Fruit fly (Drosophila melanogaster) whole organism, embryonic: ENCODE results near the gene IntS14.
A peak's percentile ranks its signal among the peaks of the same experiment; 100 is the strongest.

ENCODE experiments used
- Ada2b ChIP-seq: fragments of 200-800 bp; sonication (Bioruptor generic); IDR thresholded peaks from 2 replicates; pipeline ENCODE4 v1.3.6; 2022; ENCODE audit warnings: missing biosample characterization, missing genetic modification characterization
- CG10462 ChIP-seq: fragments of 200-800 bp; sonication (Bioruptor generic); optimal IDR thresholded peaks from 2 replicates; lab custom pipeline; 2016; ENCODE audit warnings: missing biosample characterization, missing genetic modification characterization
- CG11696 ChIP-seq: fragments of 200-800 bp; sonication (Bioruptor generic); IDR thresholded peaks from 2 replicates; pipeline ENCODE4 v1.3.6; 2022; ENCODE audit warnings: missing biosample characterization, missing genetic modification characterization
- CG11723 ChIP-seq: fragments of 200-800 bp; sonication (Bioruptor generic); optimal IDR thresholded peaks from 2 replicates; lab custom pipeline; 2017; ENCODE audit warnings: missing biosample characterization, mild to moderate bottlenecking, missing genetic modification characterization
- CG13287 ChIP-seq: fragments of 200-800 bp; sonication (Bioruptor generic); IDR thresholded peaks from 2 replicates; pipeline ENCODE4 v1.3.6; 2022; ENCODE audit warnings: missing biosample characterization, missing genetic modification characterization; ENCODE audit not compliant: partially characterized antibody
- CG13296 ChIP-seq: fragments of 200-800 bp; sonication (Bioruptor generic); optimal IDR thresholded peaks from 3 replicates; lab custom pipeline; 2018; ENCODE audit warnings: missing biosample characterization, mild to moderate bottlenecking, missing genetic modification characterization
- CG1603 ChIP-seq: fragments of 200-800 bp; sonication (Bioruptor generic); optimal IDR thresholded peaks from 2 replicates; lab custom pipeline; 2019; ENCODE audit warnings: missing biosample characterization, mild to moderate bottlenecking, missing genetic modification characterization, moderate library complexity
- CG17328 ChIP-seq: fragments of 200-800 bp; sonication (Bioruptor generic); IDR thresholded peaks from 2 replicates; pipeline ENCODE4 v1.3.6; 2022; ENCODE audit warnings: missing biosample characterization, missing genetic modification characterization
- CG18476 ChIP-seq: fragments of 200-800 bp; sonication (Bioruptor generic); optimal IDR thresholded peaks from 2 replicates; lab custom pipeline; 2016; ENCODE audit warnings: missing biosample characterization, mild to moderate bottlenecking, missing genetic modification characterization
- CG18599 ChIP-seq: fragments of 200-800 bp; sonication (Bioruptor generic); optimal IDR thresholded peaks from 3 replicates; lab custom pipeline; 2017; ENCODE audit warnings: missing biosample characterization, missing genetic modification characterization, mild to moderate bottlenecking, moderate library complexity, missing genetic modification reagents
- CG18619 ChIP-seq: fragments of 200-800 bp; sonication (Bioruptor generic); optimal IDR thresholded peaks from 3 replicates; lab custom pipeline; 2017; ENCODE audit warnings: missing biosample characterization, mild to moderate bottlenecking, missing genetic modification characterization
- CG3281 ChIP-seq: fragments of 200-800 bp; sonication (Bioruptor generic); optimal IDR thresholded peaks from 3 replicates; lab custom pipeline; 2017; ENCODE audit warnings: missing biosample characterization, mild to moderate bottlenecking, missing genetic modification characterization
- CG3847 ChIP-seq: fragments of 200-800 bp; sonication (Bioruptor generic); IDR thresholded peaks from 2 replicates; pipeline ENCODE4 v1.3.6; 2022; ENCODE audit warnings: missing biosample characterization, missing genetic modification characterization
- CG3995 ChIP-seq: fragments of 200-800 bp; sonication (Bioruptor generic); optimal IDR thresholded peaks from 3 replicates; lab custom pipeline; 2016; ENCODE audit warnings: missing biosample characterization, missing genetic modification characterization
- CG4617 ChIP-seq: fragments of 200-800 bp; sonication (Bioruptor generic); optimal IDR thresholded peaks from 3 replicates; lab custom pipeline; 2016; ENCODE audit warnings: missing biosample characterization, missing genetic modification characterization, borderline replicate concordance
- CG6272 ChIP-seq: fragments of 200-800 bp; sonication (Bioruptor generic); IDR thresholded peaks from 2 replicates; pipeline ENCODE4 v1.3.6; 2022; ENCODE audit warnings: missing biosample characterization, missing genetic modification characterization
- CG6791 ChIP-seq: fragments of 200-800 bp; sonication (Bioruptor generic); IDR thresholded peaks from 3 replicates; pipeline ENCODE4 v1.3.6; 2022; ENCODE audit warnings: missing biosample characterization, missing genetic modification characterization; ENCODE audit not compliant: partially characterized antibody
- CG6813 ChIP-seq: fragments of 200-800 bp; sonication (Bioruptor generic); optimal IDR thresholded peaks from 2 replicates; lab custom pipeline; 2017; ENCODE audit warnings: missing biosample characterization, missing genetic modification characterization, mild to moderate bottlenecking, moderate library complexity, missing genetic modification reagents
- CG9215 ChIP-seq: fragments of 200-800 bp; sonication (Bioruptor generic); IDR thresholded peaks from 2 replicates; pipeline ENCODE4 v1.3.6; 2022; ENCODE audit warnings: missing biosample characterization, missing genetic modification characterization
- Eip74EF ChIP-seq, 2 experiments: fragments of 200-800 bp in 1 of 2; fragments of >200 bp in 1 of 2; sonication (Bioruptor generic) in 1 of 2; optimal IDR thresholded peaks; 2 replicates each; lab custom pipeline; 2017 to 2019; ENCODE audit warnings: missing biosample characterization in 2 of 2, missing genetic modification characterization in 2 of 2, mild to moderate bottlenecking in 1 of 2, moderate library complexity in 1 of 2
- Gsc ChIP-seq: fragments of 200-800 bp; sonication (Bioruptor generic); IDR thresholded peaks from 2 replicates; pipeline ENCODE4 v1.3.6; 2022; ENCODE audit warnings: missing biosample characterization, missing genetic modification characterization
- Mrtf ChIP-seq: fragments of 200-800 bp; sonication (Bioruptor generic); IDR thresholded peaks from 3 replicates; pipeline ENCODE4 v1.3.6; 2022; ENCODE audit warnings: missing biosample characterization, missing genetic modification characterization
- NFAT ChIP-seq: fragments of 200-800 bp; sonication (Bioruptor generic); IDR thresholded peaks from 2 replicates; pipeline ENCODE4 v1.3.6; 2022; ENCODE audit warnings: missing biosample characterization, missing genetic modification characterization
- Neu2 ChIP-seq: fragments of 200-800 bp; sonication (Bioruptor generic); optimal IDR thresholded peaks from 3 replicates; lab custom pipeline; 2016; ENCODE audit warnings: missing biosample characterization, missing genetic modification characterization, borderline replicate concordance
- Optix ChIP-seq: fragments of 200-800 bp; sonication (Bioruptor generic); IDR thresholded peaks from 3 replicates; pipeline ENCODE4 v1.3.6; 2022; ENCODE audit warnings: missing biosample characterization, missing genetic modification characterization
- Sin3A ChIP-seq: fragments of >200 bp; optimal IDR thresholded peaks from 2 replicates; lab custom pipeline; 2018
- Sry-δ ChIP-seq: fragments of 200-800 bp; sonication (Bioruptor generic); optimal IDR thresholded peaks from 2 replicates; lab custom pipeline; 2016; ENCODE audit warnings: missing biosample characterization, missing genetic modification characterization
- Ssrp ChIP-seq: fragments of 200-800 bp; sonication (Bioruptor generic); optimal IDR thresholded peaks from 2 replicates; lab custom pipeline; 2018; ENCODE audit warnings: missing biosample characterization, mild to moderate bottlenecking, missing genetic modification characterization, moderate library complexity
- Vsx1 ChIP-seq: fragments of 200-800 bp; sonication (Bioruptor generic); optimal IDR thresholded peaks from 2 replicates; lab custom pipeline; 2017; ENCODE audit warnings: missing biosample characterization, mild to moderate bottlenecking, missing genetic modification characterization, missing genetic modification reagents
- ara ChIP-seq: fragments of 200-800 bp; sonication (Bioruptor generic); IDR thresholded peaks from 2 replicates; pipeline ENCODE4 v1.3.6; 2022; ENCODE audit warnings: missing biosample characterization, missing genetic modification characterization
- cas ChIP-seq: fragments of 200-800 bp; sonication (Bioruptor generic); IDR thresholded peaks from 2 replicates; pipeline ENCODE4 v1.3.6; 2022; ENCODE audit warnings: missing biosample characterization, missing genetic modification characterization
- chm ChIP-seq: fragments of 200-800 bp; sonication (Bioruptor generic); IDR thresholded peaks from 2 replicates; pipeline ENCODE4 v1.3.6; 2022; ENCODE audit warnings: missing biosample characterization, missing genetic modification characterization
- dmrt99B ChIP-seq: fragments of 200-800 bp; sonication (Bioruptor generic); optimal IDR thresholded peaks from 2 replicates; lab custom pipeline; 2018; ENCODE audit warnings: missing biosample characterization, mild to moderate bottlenecking, missing genetic modification characterization, moderate library complexity
- esg ChIP-seq: fragments of 200-800 bp; sonication (Bioruptor generic); conservative IDR thresholded peaks from 2 replicates; pipeline ENCODE4 v1.3.6; 2022; ENCODE audit warnings: missing biosample characterization, missing genetic modification characterization
- ewg ChIP-seq: fragments of 200-800 bp; sonication (Bioruptor generic); optimal IDR thresholded peaks from 3 replicates; lab custom pipeline; 2017; ENCODE audit warnings: mild to moderate bottlenecking, missing biosample characterization, missing genetic modification reagents, missing genetic modification characterization
- exex ChIP-seq: fragments of 200-800 bp; sonication (Bioruptor generic); optimal IDR thresholded peaks from 4 replicates; lab custom pipeline; 2018; ENCODE audit warnings: missing biosample characterization, mild to moderate bottlenecking, missing genetic modification characterization, moderate library complexity
- fru ChIP-seq: fragments of >200 bp; optimal IDR thresholded peaks from 2 replicates; lab custom pipeline; 2017
- gro ChIP-seq: fragments of 200-800 bp; sonication (Bioruptor generic); optimal IDR thresholded peaks from 2 replicates; lab custom pipeline; 2016; ENCODE audit warnings: missing biosample characterization, missing genetic modification characterization
- klu ChIP-seq: fragments of 200-800 bp; sonication (Bioruptor generic); IDR thresholded peaks from 2 replicates; pipeline ENCODE4 v1.3.6; 2022; ENCODE audit warnings: missing biosample characterization, missing genetic modification characterization
- luna ChIP-seq: fragments of 200-800 bp; sonication (Bioruptor generic); optimal IDR thresholded peaks from 2 replicates; lab custom pipeline; 2016; ENCODE audit warnings: missing biosample characterization, missing genetic modification characterization
- mld ChIP-seq: fragments of 200-800 bp; sonication (Bioruptor generic); IDR thresholded peaks from 3 replicates; pipeline ENCODE4 v1.3.6; 2022; ENCODE audit warnings: missing biosample characterization, missing genetic modification characterization; ENCODE audit not compliant: partially characterized antibody
- nerfin-1 ChIP-seq: fragments of 200-800 bp; sonication (Bioruptor generic); optimal IDR thresholded peaks from 3 replicates; lab custom pipeline; 2019; ENCODE audit warnings: missing biosample characterization, mild to moderate bottlenecking, missing genetic modification characterization, moderate library complexity
- pnt ChIP-seq: fragments of 200-800 bp; sonication (Bioruptor generic); optimal IDR thresholded peaks from 3 replicates; lab custom pipeline; 2016; ENCODE audit warnings: missing biosample characterization, missing genetic modification characterization
- pum ChIP-seq: fragments of 200-800 bp; sonication (Bioruptor generic); optimal IDR thresholded peaks from 2 replicates; lab custom pipeline; 2016; ENCODE audit warnings: missing biosample characterization, missing genetic modification characterization
- run ChIP-seq: fragments of 200-800 bp; sonication (Bioruptor generic); optimal IDR thresholded peaks from 3 replicates; lab custom pipeline; 2018; ENCODE audit warnings: missing biosample characterization, mild to moderate bottlenecking, missing genetic modification characterization
- salm ChIP-seq: fragments of 200-800 bp; sonication (Bioruptor generic); optimal IDR thresholded peaks from 2 replicates; lab custom pipeline; 2018; ENCODE audit warnings: missing biosample characterization, mild to moderate bottlenecking, missing genetic modification characterization
- scrt ChIP-seq: fragments of 200-800 bp; sonication (Bioruptor generic); optimal IDR thresholded peaks from 2 replicates; lab custom pipeline; 2018; ENCODE audit warnings: missing biosample characterization, mild to moderate bottlenecking, missing genetic modification characterization, moderate library complexity
- so ChIP-seq: fragments of 200-800 bp; sonication (Bioruptor generic); IDR thresholded peaks from 3 replicates; pipeline ENCODE4 v1.3.6; 2022; ENCODE audit warnings: missing biosample characterization, missing genetic modification characterization
- sr ChIP-seq: fragments of 200-800 bp; sonication (Bioruptor generic); IDR thresholded peaks from 3 replicates; pipeline ENCODE4 v1.3.6; 2022; ENCODE audit warnings: missing biosample characterization, missing genetic modification characterization
- tap ChIP-seq: fragments of 200-800 bp; optimal IDR thresholded peaks from 3 replicates; lab custom pipeline; 2019; ENCODE audit warnings: missing biosample characterization, mild to moderate bottlenecking, missing genetic modification characterization, moderate library complexity
- yki ChIP-seq: fragments of >200 bp; optimal IDR thresholded peaks from 3 replicates; lab custom pipeline; 2018
- zfh1 ChIP-seq: fragments of 200-800 bp; sonication (Bioruptor generic); IDR thresholded peaks from 3 replicates; pipeline ENCODE4 v1.3.6; 2022; ENCODE audit warnings: missing biosample characterization, missing genetic modification characterization

IntS14 gene

DNA sequence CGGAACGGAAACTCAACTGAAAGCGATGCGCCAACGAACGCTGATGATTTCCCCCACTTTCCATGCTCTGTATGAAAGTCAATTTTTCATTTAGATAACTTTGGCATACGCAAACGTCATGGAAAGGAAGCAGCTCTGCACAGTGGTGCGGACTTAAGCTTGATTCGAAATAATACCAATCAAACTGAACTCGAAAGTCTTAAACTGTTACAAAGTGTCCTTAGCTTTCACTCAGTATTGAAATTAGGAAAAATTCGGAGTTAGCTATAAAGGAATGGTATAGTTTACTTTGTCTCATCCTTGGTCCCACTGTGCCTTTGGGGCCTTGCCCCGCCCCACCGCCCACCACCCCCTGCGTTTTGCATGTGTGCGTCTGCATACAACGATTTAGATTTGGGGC is 43.2 kb downstream of the IntS14 start (continued):
- TF ChIP-seq gro (GFP tag; lab: Kevin White, UChicago) (no peak), CG6813 (GFP tag; lab: Kevin White, UChicago) (no peak), CG13287 (no peak), Ada2b (GFP tag; lab: Robert Waterston, UW) (peak; percentile 78), Ssrp (tag; lab: Kevin White, UChicago) (no peak), CG9215 (GFP tag; lab: Robert Waterston, UW) (peak; percentile 55), CG1603 (peak; percentile 73), run (no peak), Sin3A (lab: Kevin White, UChicago) (no peak), Eip74EF (GFP tag; optimal IDR thresholded peaks at IDR 0.05; lab: Kevin White, UChicago) (no peak), CG10462 (no peak), luna (GFP tag; lab: Kevin White, UChicago) (no peak), salm (tag; lab: Kevin White, UChicago) (no peak), chm (GFP tag; lab: Robert Waterston, UW) (no peak), CG13296 (GFP tag; lab: Kevin White, UChicago) (no peak), sr (no peak), nerfin-1 (tag; lab: Kevin White, UChicago) (no peak), mld (GFP tag; lab: Robert Waterston, UW) (no peak), dmrt99B (tag; lab: Kevin White, UChicago) (peak; percentile 61), exex (tag; lab: Kevin White, UChicago) (no peak), fru (lab: Kevin White, UChicago) (no peak), CG17328 (GFP tag; lab: Robert Waterston, UW) (peak; percentile 46; the same call in 1 of the 2 replicates), pum (no peak), Gsc (no peak), CG11696 (peak; percentile 58; the same call in 1 of the 2 replicates), ara (0 out of 2 replicates have a peak, but pooled peaks have one; percentile 13), CG18476 (no peak), NFAT (peak; percentile 51; the same call in 1 of the 2 replicates), Neu2 (GFP tag; lab: Kevin White, UChicago) (no peak), Vsx1 (GFP tag; lab: Kevin White, UChicago) (no peak), CG11723 (no peak), CG18599 (GFP tag; lab: Kevin White, UChicago) (peak; percentile 77), scrt (peak; percentile 1), CG18619 (GFP tag; lab: Kevin White, UChicago) (no peak), CG4617 (GFP tag; lab: Kevin White, UChicago) (no peak), tap (tag; lab: Kevin White, UChicago) (peak; percentile 28), CG3281 (GFP tag; lab: Kevin White, UChicago) (peak; percentile 55), so (GFP tag; lab: Robert Waterston, UW) (peak; percentile 75), yki (lab: Kevin White, UChicago) (no peak), klu (GFP tag; lab: Robert Waterston, UW) (no peak), pnt (no peak), Optix (peak; percentile 54; the same call in 1 of the 3 replicates), ewg (GFP tag; lab: Kevin White, UChicago) (peak; percentile 31), esg (GFP tag; lab: Robert Waterston, UW) (peak; percentile 73), zfh1 (GFP tag; lab: Robert Waterston, UW) (peak; percentile 50; the same call in 2 of the 3 replicates), CG6272 (GFP tag; lab: Robert Waterston, UW) (peak; percentile 28; the same call in 1 of the 2 replicates), CG3847 (GFP tag; lab: Robert Waterston, UW) (peak; percentile 57; the same call in 1 of the 2 replicates), CG3995 (GFP tag; lab: Kevin White, UChicago) (no peak), cas (no peak), Mrtf (GFP tag; lab: Robert Waterston, UW) (peak; percentile 42; the same call in 1 of the 3 replicates), CG6791 (GFP tag; lab: Robert Waterston, UW) (no peak), Sry-δ (GFP tag; lab: Kevin White, UChicago) (no peak)
